Fruit fly (Drosophila melanogaster) whole organism, embryonic: ENCODE measurements around the gene asl.

Experiments
- CG15073 ChIP-seq: fragments of 200-800 bp; sonication (Bioruptor generic); optimal IDR thresholded peaks from 2 replicates; lab custom pipeline; 2016; ENCODE audit warnings: missing biosample characterization, missing genetic modification characterization
- CG1603 ChIP-seq: fragments of 200-800 bp; sonication (Bioruptor generic); optimal IDR thresholded peaks from 2 replicates; lab custom pipeline; 2019; ENCODE audit warnings: missing biosample characterization, mild to moderate bottlenecking, missing genetic modification characterization, moderate library complexity
- CG34422 ChIP-seq: fragments of 200-800 bp; sonication (Bioruptor generic); IDR thresholded peaks from 3 replicates; pipeline ENCODE4 v1.3.6; 2022; ENCODE audit warnings: missing biosample characterization, missing genetic modification characterization
- CG8359 ChIP-seq: fragments of 200-800 bp; sonication (Bioruptor generic); optimal IDR thresholded peaks from 2 replicates; lab custom pipeline; 2017; ENCODE audit warnings: missing biosample characterization, mild to moderate bottlenecking, missing genetic modification characterization, borderline replicate concordance
- dpn ChIP-seq, 2 experiments: fragments of 200-800 bp; sonication (Bioruptor generic); optimal IDR thresholded peaks; 3 replicates each; lab custom pipeline; 2016; ENCODE audit warnings: missing biosample characterization in 2 of 2, missing genetic modification characterization in 2 of 2

dm6 chr3R:5572900-5573665, 33.3 kb downstream of the asl start:
- no peak for TF ChIP-seq CG1603 (tag; lab: Kevin White, UChicago)
- no peak for TF ChIP-seq CG15073
- TF ChIP-seq CG8359 (GFP tag; lab: Kevin White, UChicago) = no peak
- no peak for TF ChIP-seq CG34422 (GFP tag; lab: Robert Waterston, UW)
- TF ChIP-seq dpn (GFP tag; optimal IDR thresholded peaks at IDR 0.05; lab: Kevin White, UChicago) = no peak
